Fruit fly (Drosophila melanogaster): ENCODE data around the gene TTLL1B.

Gene TTLL1B

DNA sequence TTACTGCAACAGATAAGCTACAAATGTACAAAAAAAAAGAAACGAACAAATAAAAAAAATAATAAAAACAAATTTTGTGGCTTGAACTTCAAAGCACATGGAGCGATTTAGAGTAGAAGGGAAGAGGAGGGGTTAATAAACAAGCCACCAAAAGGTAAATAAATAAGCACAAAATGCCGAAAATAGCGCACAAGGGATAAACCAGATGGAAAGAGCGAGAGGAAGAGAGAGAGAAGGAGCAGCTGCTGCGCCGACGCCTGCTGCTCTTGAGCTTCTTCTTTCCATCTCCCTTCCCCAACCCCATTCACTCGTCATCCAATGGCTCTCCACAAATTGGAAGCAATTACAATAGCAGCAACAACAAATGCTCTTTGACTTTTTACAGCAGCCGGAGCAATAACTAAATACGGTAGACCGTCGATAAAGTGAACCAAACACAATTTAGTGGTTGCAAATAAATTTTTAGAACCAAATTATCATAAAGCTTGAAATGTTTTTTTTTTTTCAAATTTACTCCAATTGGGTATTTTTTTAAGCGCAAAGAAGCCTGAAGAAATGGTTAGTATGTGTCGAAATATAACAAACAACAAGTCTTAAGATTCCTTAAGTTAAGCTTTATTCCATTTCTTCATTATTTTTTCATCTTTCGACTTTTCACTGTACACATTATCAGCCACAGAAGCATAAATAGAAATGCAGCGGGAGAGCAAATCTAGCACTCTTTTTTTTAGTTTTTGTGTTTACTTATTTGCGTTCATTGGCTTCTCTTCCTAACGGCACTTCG, 23.5 kb upstream of the TTLL1B start (continued):
- no peak for TF ChIP-seq lbe (GFP tag; optimal IDR thresholded peaks at IDR 0.05)
- TF ChIP-seq Dref (GFP tag; IDR thresholded peaks at IDR 0.05): no peak
- TF ChIP-seq NC2β (GFP tag; optimal IDR thresholded peaks at IDR 0.05): peak; percentile 74
- TF ChIP-seq sug (tag; optimal IDR thresholded peaks at IDR 0.05): peak; percentile 67
- peak; percentile 90 for TF ChIP-seq CG16863 (GFP tag; optimal IDR thresholded peaks at IDR 0.05)
- TF ChIP-seq BEAF-32 (GFP tag; optimal IDR thresholded peaks at IDR 0.05): no peak
- no peak for TF ChIP-seq fru (optimal IDR thresholded peaks at IDR 0.05)
- peak; percentile 82 for TF ChIP-seq unpg (GFP tag; optimal IDR thresholded peaks at IDR 0.05)
- peak; percentile 87 for TF ChIP-seq CG12104 (GFP tag; optimal IDR thresholded peaks at IDR 0.05)
- peak; percentile 89 for TF ChIP-seq CG7556 (GFP tag; optimal IDR thresholded peaks at IDR 0.05)
- TF ChIP-seq CG3847 (GFP tag; IDR thresholded peaks at IDR 0.05): peak; percentile 77
- no peak for TF ChIP-seq CG2129 (GFP tag; IDR thresholded peaks at IDR 0.05; ENCODE audit: partially characterized antibody)
- TF ChIP-seq nmo (GFP tag; optimal IDR thresholded peaks at IDR 0.05): peak; percentile 95
- peak; percentile 88 for TF ChIP-seq CG13775 (GFP tag; optimal IDR thresholded peaks at IDR 0.05)
- TF ChIP-seq CG6813 (GFP tag; optimal IDR thresholded peaks at IDR 0.05): peak; percentile 79
- peak; percentile 35 for TF ChIP-seq B-H2 (GFP tag; optimal IDR thresholded peaks at IDR 0.05)
- TF ChIP-seq CTCF (GFP tag; optimal IDR thresholded peaks at IDR 0.05): peak; percentile 28
- peak; percentile 26 for TF ChIP-seq wek (GFP tag; optimal IDR thresholded peaks at IDR 0.05)
- TF ChIP-seq CG3726 (GFP tag; IDR thresholded peaks at IDR 0.05): peak; percentile 72; the same call in 2 of the 3 replicates
- peak; percentile 51 for TF ChIP-seq vfl (GFP tag; optimal IDR thresholded peaks at IDR 0.05)
- peak; percentile 70 for TF ChIP-seq Spps (tag; optimal IDR thresholded peaks at IDR 0.05)
- peak; percentile 61 for TF ChIP-seq CG3065 (GFP tag; optimal IDR thresholded peaks at IDR 0.05)
- peak; percentile 86 for TF ChIP-seq CG18262 (tag; optimal IDR thresholded peaks at IDR 0.05)
- TF ChIP-seq C15 (GFP tag; IDR thresholded peaks at IDR 0.05): peak; percentile 73; the same call in 2 of the 3 replicates
- peak; percentile 87 for TF ChIP-seq Xrp1 (GFP tag; IDR thresholded peaks at IDR 0.05)
- TF ChIP-seq az2 (GFP tag; optimal IDR thresholded peaks at IDR 0.05): peak; percentile 90
- TF ChIP-seq tx (GFP tag; optimal IDR thresholded peaks at IDR 0.05): peak; percentile 88
- TF ChIP-seq CG6854 (GFP tag; optimal IDR thresholded peaks at IDR 0.05): peak; percentile 84
- peak; percentile 71 for TF ChIP-seq peb (GFP tag; IDR thresholded peaks at IDR 0.05)
- no peak for TF ChIP-seq hth (optimal IDR thresholded peaks at IDR 0.05)
- TF ChIP-seq CG2120 (GFP tag; optimal IDR thresholded peaks at IDR 0.05): peak; percentile 92
- peak; percentile 69 for TF ChIP-seq CG10274 (GFP tag; optimal IDR thresholded peaks at IDR 0.05)
- no peak for TF ChIP-seq pzg (GFP tag; optimal IDR thresholded peaks at IDR 0.05)
- TF ChIP-seq CG10321 (GFP tag; IDR thresholded peaks at IDR 0.05): 0 out of 2 replicates have a peak, but pooled peaks have one; percentile 32
- peak; percentile 84 for TF ChIP-seq pnt (GFP tag; optimal IDR thresholded peaks at IDR 0.05)
- no peak for TF ChIP-seq pan (optimal IDR thresholded peaks at IDR 0.05)
- TF ChIP-seq pan (GFP tag; optimal IDR thresholded peaks at IDR 0.05 in 1 of 2, IDR thresholded peaks at IDR 0.05 in 1 of 2): peak in 1 of 2 experiments; percentile 87
- peak; percentile 52 for TF ChIP-seq Nf-YC (tag; optimal IDR thresholded peaks at IDR 0.05)
- peak; percentile 86 for TF ChIP-seq pb (GFP tag; optimal IDR thresholded peaks at IDR 0.05)
- TF ChIP-seq tll (GFP tag; optimal IDR thresholded peaks at IDR 0.05): no peak
- TF ChIP-seq sqz (GFP tag; optimal IDR thresholded peaks at IDR 0.05): peak; percentile 84
- TF ChIP-seq Poxn (GFP tag; IDR thresholded peaks at IDR 0.05): 0 out of 2 replicates have a peak, but pooled peaks have one; percentile 11
- TF ChIP-seq CG8765 (GFP tag; IDR thresholded peaks at IDR 0.05): peak; percentile 51
- TF ChIP-seq Atf-2 (GFP tag; optimal IDR thresholded peaks at IDR 0.05): peak; percentile 89
- TF ChIP-seq kay (GFP tag; optimal IDR thresholded peaks at IDR 0.05): peak; percentile 87
- TF ChIP-seq CG12391 (tag; optimal IDR thresholded peaks at IDR 0.05): peak; percentile 91
- peak; percentile 74 for TF ChIP-seq CG4617 (GFP tag; optimal IDR thresholded peaks at IDR 0.05; ENCODE audit: borderline replicate concordance)
- peak; percentile 90 for TF ChIP-seq esg (GFP tag; conservative IDR thresholded peaks at IDR 0.05)
- peak; percentile 34 for TF ChIP-seq trh (GFP tag; optimal IDR thresholded peaks at IDR 0.05)
- TF ChIP-seq trem (tag; optimal IDR thresholded peaks at IDR 0.05): peak; percentile 56

Data from whole organism, embryonic.